Fruit fly (Drosophila melanogaster): Measurements from ENCODE around the gene Dys.

The Dys gene

DNA sequence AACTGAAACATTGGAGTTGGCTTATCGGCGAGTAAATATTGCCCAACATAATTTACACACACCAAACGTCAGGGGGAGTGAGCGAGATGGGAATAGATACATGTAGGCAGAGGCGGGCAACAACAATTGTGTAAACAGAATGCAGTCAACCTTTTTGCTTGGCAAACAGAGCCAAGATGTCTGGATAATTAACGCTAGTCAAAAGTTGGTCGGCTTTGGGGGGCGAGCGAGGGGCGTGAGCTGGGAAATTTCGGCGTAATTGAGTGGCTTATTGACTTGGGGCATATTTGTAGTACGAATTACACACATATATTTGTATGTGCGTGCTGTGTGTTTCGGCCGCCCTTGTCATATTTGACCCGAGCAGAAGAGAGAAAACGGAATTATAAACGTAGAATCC, 123.9 kb downstream of the Dys start (continued):
- TF ChIP-seq gfzf (GFP tag; optimal IDR thresholded peaks at IDR 0.05) = no peak
- peak; percentile 80 for TF ChIP-seq HLH3B (GFP tag; IDR thresholded peaks at IDR 0.05)
- TF ChIP-seq ab (GFP tag; optimal IDR thresholded peaks at IDR 0.05) = peak; percentile 2
- peak; percentile 73 for TF ChIP-seq kah (GFP tag; optimal IDR thresholded peaks at IDR 0.05)
- peak; percentile 92 for TF ChIP-seq CG4707 (GFP tag; optimal IDR thresholded peaks at IDR 0.05)
- peak; percentile 41 for TF ChIP-seq HLH54F (GFP tag; optimal IDR thresholded peaks at IDR 0.05)
- no peak for TF ChIP-seq CG8478 (optimal IDR thresholded peaks at IDR 0.05)
- TF ChIP-seq croc (GFP tag; conservative IDR thresholded peaks at IDR 0.05) = peak; percentile 44; the same call in 2 of the 3 replicates
- TF ChIP-seq CG11247 (GFP tag; IDR thresholded peaks at IDR 0.05) = peak; percentile 29; the same call in 1 of the 2 replicates
- no peak for TF ChIP-seq Dref (GFP tag; IDR thresholded peaks at IDR 0.05)
- peak; percentile 90 for TF ChIP-seq CG6254 (GFP tag; optimal IDR thresholded peaks at IDR 0.05)
- peak; percentile 98 for TF ChIP-seq CG7745 (tag; optimal IDR thresholded peaks at IDR 0.05)
- TF ChIP-seq pros (GFP tag; optimal IDR thresholded peaks at IDR 0.05) = peak; percentile 93
- peak; percentile 15 for TF ChIP-seq sima (GFP tag; optimal IDR thresholded peaks at IDR 0.05)
- peak; percentile 91 for TF ChIP-seq CG12104 (GFP tag; optimal IDR thresholded peaks at IDR 0.05)
- peak; percentile 9; the same call in 1 of the 2 replicates for TF ChIP-seq dimm (GFP tag; IDR thresholded peaks at IDR 0.05)
- TF ChIP-seq Fer3 (tag; optimal IDR thresholded peaks at IDR 0.05) = peak; percentile 73
- peak; percentile 81 for TF ChIP-seq CoRest (tag; optimal IDR thresholded peaks at IDR 0.05)
- TF ChIP-seq ken (GFP tag; IDR thresholded peaks at IDR 0.05) = peak; percentile 67; the same call in 2 of the 3 replicates
- 0 out of 3 replicates have a peak, but pooled peaks have one; percentile 46 for TF ChIP-seq CG7357 (GFP tag; IDR thresholded peaks at IDR 0.05)
- peak; percentile 90 for TF ChIP-seq CG15011 (GFP tag; optimal IDR thresholded peaks at IDR 0.05)
- peak; percentile 32 for TF ChIP-seq kay (GFP tag; optimal IDR thresholded peaks at IDR 0.05)
- TF ChIP-seq her (GFP tag; optimal IDR thresholded peaks at IDR 0.05) = peak; percentile 59
- peak; percentile 93 for TF ChIP-seq CG12071 (GFP tag; optimal IDR thresholded peaks at IDR 0.05)
- no peak; the same call in 2 of the 3 replicates for TF ChIP-seq B-H1 (GFP tag; IDR thresholded peaks at IDR 0.05)
- peak; percentile 77 for TF ChIP-seq CG4424 (GFP tag; optimal IDR thresholded peaks at IDR 0.05)
- no peak for TF ChIP-seq CG6791 (GFP tag; IDR thresholded peaks at IDR 0.05; ENCODE audit: partially characterized antibody)
- TF ChIP-seq fd96Cb (tag; optimal IDR thresholded peaks at IDR 0.05) = peak; percentile 68
- TF ChIP-seq CG7556 (GFP tag; optimal IDR thresholded peaks at IDR 0.05) = peak; percentile 84
- TF ChIP-seq cg (GFP tag; optimal IDR thresholded peaks at IDR 0.05) = no peak
- TF ChIP-seq CG13424 (tag; optimal IDR thresholded peaks at IDR 0.05) = peak; percentile 83
- TF ChIP-seq NC2β (GFP tag; optimal IDR thresholded peaks at IDR 0.05) = peak; percentile 88
- peak; percentile 92 for TF ChIP-seq CG1233 (GFP tag; optimal IDR thresholded peaks at IDR 0.05)
- TF ChIP-seq vnd (GFP tag; IDR thresholded peaks at IDR 0.05; ENCODE audit: partially characterized antibody) = no peak
- peak; percentile 93 for TF ChIP-seq gsb-n (tag; optimal IDR thresholded peaks at IDR 0.05)
- TF ChIP-seq stwl (tag; optimal IDR thresholded peaks at IDR 0.05) = peak; percentile 52
- TF ChIP-seq E2f2 (GFP tag; IDR thresholded peaks at IDR 0.05) = peak; percentile 55
- TF ChIP-seq stc (GFP tag; IDR thresholded peaks at IDR 0.05) = peak; percentile 72; the same call in 1 of the 2 replicates
- no peak for TF ChIP-seq Ravus (GFP tag; IDR thresholded peaks at IDR 0.05)
- TF ChIP-seq btn (GFP tag; optimal IDR thresholded peaks at IDR 0.05) = peak; percentile 86
- no peak for TF ChIP-seq CG15269 (tag; optimal IDR thresholded peaks at IDR 0.05)
- TF ChIP-seq tio (GFP tag; optimal IDR thresholded peaks at IDR 0.05) = peak; percentile 77
- peak; percentile 59; the same call in 1 of the 2 replicates for TF ChIP-seq ranshi (GFP tag; IDR thresholded peaks at IDR 0.05)
- TF ChIP-seq CG10274 (GFP tag; optimal IDR thresholded peaks at IDR 0.05) = peak; percentile 53
- TF ChIP-seq gem (tag; optimal IDR thresholded peaks at IDR 0.05) = peak; percentile 82
- TF ChIP-seq CG16779 (GFP tag; IDR thresholded peaks at IDR 0.05) = no peak
- TF ChIP-seq CG14050 (GFP tag; IDR thresholded peaks at IDR 0.05) = peak; percentile 53; the same call in 1 of the 3 replicates
- peak; percentile 90 for TF ChIP-seq p53 (GFP tag; optimal IDR thresholded peaks at IDR 0.05)
- peak; percentile 40; the same call in 2 of the 3 replicates for TF ChIP-seq tgo (GFP tag; IDR thresholded peaks at IDR 0.05)
- TF ChIP-seq Sry-β (GFP tag; optimal IDR thresholded peaks at IDR 0.05) = peak; percentile 75
- peak; percentile 74 for TF ChIP-seq cato (GFP tag; optimal IDR thresholded peaks at IDR 0.05; ENCODE audit: borderline replicate concordance)
